Fruit fly (Drosophila melanogaster): Measurements from ENCODE around the gene CG2186.
A peak's percentile ranks its signal among the peaks of the same experiment; 100 is the strongest.

CG2186 gene

dm6 chrX:10846972-10847435 is 10.5 kb upstream of the CG2186 start, which contains the start of gene sbr (continued):
- TF ChIP-seq Ssrp (tag; optimal IDR thresholded peaks at IDR 0.05) (no peak), CG12391 (tag; optimal IDR thresholded peaks at IDR 0.05) (peak; percentile 37), CG1792 (GFP tag; optimal IDR thresholded peaks at IDR 0.05) (no peak), Opbp (GFP tag; IDR thresholded peaks at IDR 0.05; ENCODE audit: partially characterized antibody) (peak; percentile 71; the same call in 2 of the 3 replicates), yki (optimal IDR thresholded peaks at IDR 0.05) (no peak), ato (GFP tag; IDR thresholded peaks at IDR 0.05; ENCODE audit: partially characterized antibody) (0 out of 2 replicates have a peak, but pooled peaks have one; percentile 13), ro (GFP tag; IDR thresholded peaks at IDR 0.05) (no peak), CG6854 (GFP tag; optimal IDR thresholded peaks at IDR 0.05) (no peak), C15 (GFP tag; IDR thresholded peaks at IDR 0.05) (no peak), Nf-YC (tag; optimal IDR thresholded peaks at IDR 0.05) (no peak), CG17359 (tag; optimal IDR thresholded peaks at IDR 0.05) (no peak), phol (tag; optimal IDR thresholded peaks at IDR 0.05) (peak; percentile 73), cg (GFP tag; optimal IDR thresholded peaks at IDR 0.05) (no peak), E2f2 (GFP tag; IDR thresholded peaks at IDR 0.05) (0 out of 2 replicates have a peak, but pooled peaks have one; percentile 22), zen2 (GFP tag; IDR thresholded peaks at IDR 0.05; ENCODE audit: partially characterized antibody) (peak; percentile 58; the same call in 1 of the 3 replicates), HHEX (GFP tag; optimal IDR thresholded peaks at IDR 0.05) (no peak), gcm (GFP tag; optimal IDR thresholded peaks at IDR 0.05) (no peak), run (tag; optimal IDR thresholded peaks at IDR 0.05) (no peak), sr (GFP tag; IDR thresholded peaks at IDR 0.05) (no peak), Bteb2 (GFP tag; optimal IDR thresholded peaks at IDR 0.05) (no peak), en (GFP tag; optimal IDR thresholded peaks at IDR 0.05) (no peak), bab2 (GFP tag; optimal IDR thresholded peaks at IDR 0.05) (no peak), CG17568 (GFP tag; optimal IDR thresholded peaks at IDR 0.05) (no peak), TFAM (GFP tag; optimal IDR thresholded peaks at IDR 0.05) (no peak), caup (GFP tag; optimal IDR thresholded peaks at IDR 0.05; ENCODE audit: severe bottlenecking) (no peak), br (optimal IDR thresholded peaks at IDR 0.05) (no peak), CG6683 (GFP tag; optimal IDR thresholded peaks at IDR 0.05) (no peak), CG12659 (GFP tag; optimal IDR thresholded peaks at IDR 0.05) (peak; percentile 37), btn (GFP tag; optimal IDR thresholded peaks at IDR 0.05) (no peak), dan (GFP tag; IDR thresholded peaks at IDR 0.05) (no peak), wdn (GFP tag; IDR thresholded peaks at IDR 0.05) (no peak), CG4328 (GFP tag; optimal IDR thresholded peaks at IDR 0.05) (no peak), ttk (GFP tag; IDR thresholded peaks at IDR 0.05) (no peak), knrl (GFP tag; IDR thresholded peaks at IDR 0.05; ENCODE audit: partially characterized antibody) (peak; percentile 83; the same call in 2 of the 3 replicates), CG14014 (GFP tag; IDR thresholded peaks at IDR 0.05) (no peak), CG15011 (GFP tag; optimal IDR thresholded peaks at IDR 0.05) (no peak), CG1024 (GFP tag; IDR thresholded peaks at IDR 0.05) (no peak), Sin3A (optimal IDR thresholded peaks at IDR 0.05) (peak; percentile 65), Awh (GFP tag; IDR thresholded peaks at IDR 0.05) (no peak), Stat92E (GFP tag; optimal IDR thresholded peaks at IDR 0.05) (no peak), CG15479 (GFP tag; optimal IDR thresholded peaks at IDR 0.05) (peak; percentile 18), Med (GFP tag) (peak; percentile 38), CG32532 (GFP tag; IDR thresholded peaks at IDR 0.05) (0 out of 2 replicates have a peak, but pooled peaks have one; percentile 12), dati (GFP tag; IDR thresholded peaks at IDR 0.05) (no peak), CG18262 (tag; optimal IDR thresholded peaks at IDR 0.05) (peak; percentile 12), CG11398 (GFP tag; optimal IDR thresholded peaks at IDR 0.05) (no peak)

Measured in whole organism, embryonic.